ENCODE assay signal across 1 fruit fly cellular context in genomic region chrX:12222890-12223345, dm6.
A peak's percentile ranks its signal among the peaks of the same experiment; 100 is the strongest.
TF ChIP-seq lines count a peak whose summit lies in the region.

No protein-coding gene starts in this region.

TF ChIP-seq in whole organism, embryonic, 481 proteins besides CTCF, POLR2A, EP300 and RAD21 (continued from another document and continues in another):
- TF ChIP-seq Nf-YC (tag; optimal IDR thresholded peaks at IDR 0.05; lab: Kevin White, UChicago) (peak; percentile 23), Gsc (GFP tag; IDR thresholded peaks at IDR 0.05; lab: Robert Waterston, UW) (no peak), dm (GFP tag; optimal IDR thresholded peaks at IDR 0.05; lab: Kevin White, UChicago) (no peak), repo (GFP tag; optimal IDR thresholded peaks at IDR 0.05; lab: Kevin White, UChicago) (no peak), Lim3 (GFP tag; IDR thresholded peaks at IDR 0.05; lab: Robert Waterston, UW) (0 out of 2 replicates have a peak, but pooled peaks have one; percentile 31), CG2116 (GFP tag; optimal IDR thresholded peaks at IDR 0.05; lab: Kevin White, UChicago) (peak; percentile 17), HLH54F (GFP tag; optimal IDR thresholded peaks at IDR 0.05; lab: Kevin White, UChicago) (no peak), ab (GFP tag; optimal IDR thresholded peaks at IDR 0.05; lab: Kevin White, UChicago) (no peak), CG34224 (GFP tag; IDR thresholded peaks at IDR 0.05; lab: Robert Waterston, UW; ENCODE audit: partially characterized antibody) (no peak), Dp (GFP tag; optimal IDR thresholded peaks at IDR 0.05; lab: Kevin White, UChicago) (no peak), CG12391 (tag; optimal IDR thresholded peaks at IDR 0.05; lab: Kevin White, UChicago) (peak; percentile 82), nerfin-1 (tag; optimal IDR thresholded peaks at IDR 0.05; lab: Kevin White, UChicago) (peak; percentile 51), Kr (GFP tag; optimal IDR thresholded peaks at IDR 0.05; lab: Kevin White, UChicago) (peak; percentile 24), Hr51 (GFP tag; optimal IDR thresholded peaks at IDR 0.05; lab: Kevin White, UChicago) (peak in 1 of 2 experiments; percentile 77), exex (tag; optimal IDR thresholded peaks at IDR 0.05; lab: Kevin White, UChicago) (no peak), CG1832 (GFP tag; optimal IDR thresholded peaks at IDR 0.05; lab: Kevin White, UChicago) (no peak), CG31365 (tag; optimal IDR thresholded peaks at IDR 0.05; lab: Kevin White, UChicago) (no peak), sens-2 (GFP tag; IDR thresholded peaks at IDR 0.05; lab: Robert Waterston, UW) (0 out of 2 replicates have a peak, but pooled peaks have one; percentile 36), slbo (GFP tag; IDR thresholded peaks at IDR 0.05; lab: Robert Waterston, UW) (peak; percentile 49), Ptx1 (GFP tag; IDR thresholded peaks at IDR 0.05; lab: Robert Waterston, UW) (peak; percentile 80), CG11560 (tag; IDR thresholded peaks at IDR 0.05; lab: Robert Waterston, UW) (no peak), CG2202 (tag; optimal IDR thresholded peaks at IDR 0.05; lab: Kevin White, UChicago) (peak; percentile 58), CG14710 (tag; optimal IDR thresholded peaks at IDR 0.05; lab: Kevin White, UChicago) (peak; percentile 76), ATbp (GFP tag; optimal IDR thresholded peaks at IDR 0.05; lab: Kevin White, UChicago) (peak; percentile 70), Sry-δ (GFP tag; optimal IDR thresholded peaks at IDR 0.05; lab: Kevin White, UChicago) (no peak), chinmo (GFP tag; IDR thresholded peaks at IDR 0.05; lab: Robert Waterston, UW; ENCODE audit: partially characterized antibody) (0 out of 4 replicates have a peak, but pooled peaks have one; percentile 58), Dek (tag; optimal IDR thresholded peaks at IDR 0.05; lab: Kevin White, UChicago) (peak; percentile 12), CG17385 (GFP tag; optimal IDR thresholded peaks at IDR 0.05; lab: Kevin White, UChicago) (peak; percentile 62), hth (optimal IDR thresholded peaks at IDR 0.05; lab: Kevin White, UChicago) (no peak), H2.0 (GFP tag; IDR thresholded peaks at IDR 0.05; lab: Robert Waterston, UW) (peak; percentile 64), Ets97D (GFP tag; optimal IDR thresholded peaks at IDR 0.05; lab: Kevin White, UChicago) (no peak), B-H2 (GFP tag; optimal IDR thresholded peaks at IDR 0.05; lab: Kevin White, UChicago) (no peak), CG14441 (GFP tag; IDR thresholded peaks at IDR 0.05; lab: Robert Waterston, UW) (peak; percentile 60), fu2 (GFP tag; optimal IDR thresholded peaks at IDR 0.05; lab: Kevin White, UChicago) (no peak), gt (GFP tag; IDR thresholded peaks at IDR 0.05; lab: Robert Waterston, UW) (no peak), Eip74EF (GFP tag; optimal IDR thresholded peaks at IDR 0.05; lab: Kevin White, UChicago) (peak in 1 of 2 experiments; percentile 65), da (GFP tag; optimal IDR thresholded peaks at IDR 0.05; lab: Kevin White, UChicago) (no peak), CG3995 (GFP tag; optimal IDR thresholded peaks at IDR 0.05; lab: Kevin White, UChicago) (no peak), ac (GFP tag; optimal IDR thresholded peaks at IDR 0.05; lab: Kevin White, UChicago) (peak; percentile 2), chn (GFP tag; optimal IDR thresholded peaks at IDR 0.05; lab: Kevin White, UChicago) (no peak), CG15479 (GFP tag; optimal IDR thresholded peaks at IDR 0.05; lab: Kevin White, UChicago) (no peak), lmd (GFP tag; IDR thresholded peaks at IDR 0.05; lab: Robert Waterston, UW) (peak; percentile 59), insv (GFP tag; optimal IDR thresholded peaks at IDR 0.05; lab: Kevin White, UChicago) (no peak), ERR (GFP tag; optimal IDR thresholded peaks at IDR 0.05; lab: Kevin White, UChicago) (no peak), Nf-YA (GFP tag; IDR thresholded peaks at IDR 0.05; lab: Robert Waterston, UW) (no peak), CG7928 (GFP tag; optimal IDR thresholded peaks at IDR 0.05; lab: Kevin White, UChicago) (no peak), usp (GFP tag; optimal IDR thresholded peaks at IDR 0.05; lab: Kevin White, UChicago) (no peak), CG2199 (GFP tag; IDR thresholded peaks at IDR 0.05; lab: Robert Waterston, UW) (peak; percentile 90), yki (optimal IDR thresholded peaks at IDR 0.05; lab: Kevin White, UChicago) (no peak), HLH4C (GFP tag; IDR thresholded peaks at IDR 0.05; lab: Robert Waterston, UW; ENCODE audit: partially characterized antibody) (no peak), maf-S (GFP tag; optimal IDR thresholded peaks at IDR 0.05; lab: Kevin White, UChicago) (no peak), CG12769 (tag; optimal IDR thresholded peaks at IDR 0.05; lab: Kevin White, UChicago) (peak; percentile 25), dpn (GFP tag; optimal IDR thresholded peaks at IDR 0.05; lab: Kevin White, UChicago) (peak in 1 of 2 experiments; percentile 49), ems (GFP tag; optimal IDR thresholded peaks at IDR 0.05; lab: Kevin White, UChicago) (peak; percentile 7), CG8281 (tag; optimal IDR thresholded peaks at IDR 0.05; lab: Kevin White, UChicago) (peak; percentile 46), CG32532 (GFP tag; IDR thresholded peaks at IDR 0.05; lab: Robert Waterston, UW) (no peak; the same call in 1 of the 2 replicates), CG7556 (GFP tag; optimal IDR thresholded peaks at IDR 0.05; lab: Kevin White, UChicago) (peak; percentile 74), sc (optimal IDR thresholded peaks at IDR 0.05; lab: Kevin White, UChicago) (no peak), sc (GFP tag; optimal IDR thresholded peaks at IDR 0.05; lab: Kevin White, UChicago) (peak; percentile 58), CG13624 (GFP tag; optimal IDR thresholded peaks at IDR 0.05; lab: Kevin White, UChicago) (no peak), Blimp-1 (GFP tag; optimal IDR thresholded peaks at IDR 0.05; lab: Kevin White, UChicago) (peak; percentile 87), CG1792 (GFP tag; optimal IDR thresholded peaks at IDR 0.05; lab: Kevin White, UChicago) (no peak), stc (GFP tag; IDR thresholded peaks at IDR 0.05; lab: Robert Waterston, UW) (peak; percentile 69), gce (GFP tag; IDR thresholded peaks at IDR 0.05; lab: Robert Waterston, UW) (peak; percentile 61; the same call in 1 of the 3 replicates), chif (GFP tag; optimal IDR thresholded peaks at IDR 0.05; lab: Kevin White, UChicago) (no peak), hbn (GFP tag; IDR thresholded peaks at IDR 0.05; lab: Robert Waterston, UW; ENCODE audit: partially characterized antibody) (no peak), cg (GFP tag; optimal IDR thresholded peaks at IDR 0.05; lab: Kevin White, UChicago) (peak; percentile 68), tup (GFP tag; optimal IDR thresholded peaks at IDR 0.05; lab: Kevin White, UChicago) (no peak), ash1 (GFP tag; optimal IDR thresholded peaks at IDR 0.05; lab: Kevin White, UChicago) (no peak), hkb (optimal IDR thresholded peaks at IDR 0.05; lab: Kevin White, UChicago) (no peak), hkb (GFP tag; IDR thresholded peaks at IDR 0.05; lab: Robert Waterston, UW) (peak; percentile 86), gfzf (GFP tag; optimal IDR thresholded peaks at IDR 0.05; lab: Kevin White, UChicago) (no peak), Xbp1 (GFP tag; optimal IDR thresholded peaks at IDR 0.05; lab: Kevin White, UChicago) (peak; percentile 68), CG30020 (tag; optimal IDR thresholded peaks at IDR 0.05; lab: Kevin White, UChicago) (peak; percentile 25), Camta (GFP tag; optimal IDR thresholded peaks at IDR 0.05; lab: Kevin White, UChicago) (no peak), crp (GFP tag; optimal IDR thresholded peaks at IDR 0.05; lab: Kevin White, UChicago) (no peak), gsb (GFP tag; IDR thresholded peaks at IDR 0.05; lab: Robert Waterston, UW) (no peak), ind (GFP tag; optimal IDR thresholded peaks at IDR 0.05; lab: Kevin White, UChicago) (peak; percentile 45), gem (tag; optimal IDR thresholded peaks at IDR 0.05; lab: Kevin White, UChicago) (peak; percentile 88), tx (GFP tag; optimal IDR thresholded peaks at IDR 0.05; lab: Kevin White, UChicago) (no peak), ken (GFP tag; IDR thresholded peaks at IDR 0.05; lab: Robert Waterston, UW) (peak; percentile 60; the same call in 1 of the 3 replicates), sens (GFP tag; lab: Kevin White, UChicago) (peak; percentile 81), CG7963 (GFP tag; IDR thresholded peaks at IDR 0.05; lab: Robert Waterston, UW; ENCODE audit: partially characterized antibody) (no peak), prd (optimal IDR thresholded peaks at IDR 0.05; lab: Kevin White, UChicago) (no peak), prd (GFP tag; IDR thresholded peaks at IDR 0.05; lab: Robert Waterston, UW) (peak; percentile 77), CG12071 (GFP tag; optimal IDR thresholded peaks at IDR 0.05; lab: Kevin White, UChicago) (no peak), CG9876 (GFP tag; optimal IDR thresholded peaks at IDR 0.05; lab: Kevin White, UChicago) (no peak), bbx (GFP tag; IDR thresholded peaks at IDR 0.05; lab: Robert Waterston, UW; ENCODE audit: partially characterized antibody) (no peak), CG16815 (GFP tag; optimal IDR thresholded peaks at IDR 0.05; lab: Kevin White, UChicago) (peak; percentile 23), cas (GFP tag; IDR thresholded peaks at IDR 0.05; lab: Robert Waterston, UW) (no peak), CG10543 (GFP tag; optimal IDR thresholded peaks at IDR 0.05; lab: Kevin White, UChicago) (no peak), MESR4 (GFP tag; optimal IDR thresholded peaks at IDR 0.05; lab: Kevin White, UChicago) (no peak), CG10209 (GFP tag; optimal IDR thresholded peaks at IDR 0.05; lab: Kevin White, UChicago) (peak; percentile 71), danr (GFP tag; IDR thresholded peaks at IDR 0.05; lab: Robert Waterston, UW) (0 out of 2 replicates have a peak, but pooled peaks have one; percentile 48), HmgD (GFP tag; optimal IDR thresholded peaks at IDR 0.05; lab: Kevin White, UChicago) (no peak), tio (GFP tag; optimal IDR thresholded peaks at IDR 0.05; lab: Kevin White, UChicago) (peak; percentile 27), CG18619 (GFP tag; optimal IDR thresholded peaks at IDR 0.05; lab: Kevin White, UChicago) (peak; percentile 12), CG5180 (GFP tag; optimal IDR thresholded peaks at IDR 0.05; lab: Kevin White, UChicago) (peak; percentile 39), CG4730 (GFP tag; IDR thresholded peaks at IDR 0.05; lab: Robert Waterston, UW) (peak; percentile 48), fd96Cb (tag; optimal IDR thresholded peaks at IDR 0.05; lab: Kevin White, UChicago) (peak; percentile 79), sna (GFP tag; IDR thresholded peaks at IDR 0.05; lab: Robert Waterston, UW; ENCODE audit: partially characterized antibody) (no peak), CG32772 (GFP tag; IDR thresholded peaks at IDR 0.05; lab: Robert Waterston, UW) (peak; percentile 76), cato (GFP tag; optimal IDR thresholded peaks at IDR 0.05; lab: Kevin White, UChicago; ENCODE audit: borderline replicate concordance) (no peak), CG9932 (GFP tag; IDR thresholded peaks at IDR 0.05; lab: Robert Waterston, UW) (no peak), sqz (GFP tag; optimal IDR thresholded peaks at IDR 0.05; lab: Kevin White, UChicago) (peak; percentile 58), Xrp1 (GFP tag; IDR thresholded peaks at IDR 0.05; lab: Robert Waterston, UW) (peak; percentile 87), CG6791 (GFP tag; IDR thresholded peaks at IDR 0.05; lab: Robert Waterston, UW; ENCODE audit: partially characterized antibody) (no peak), CG32767 (GFP tag; IDR thresholded peaks at IDR 0.05; lab: Robert Waterston, UW) (peak; percentile 62; the same call in 1 of the 2 replicates), Sry-β (GFP tag; optimal IDR thresholded peaks at IDR 0.05; lab: Kevin White, UChicago) (peak; percentile 15), gcm (GFP tag; optimal IDR thresholded peaks at IDR 0.05; lab: Kevin White, UChicago) (peak; percentile 77), al (GFP tag; IDR thresholded peaks at IDR 0.05; lab: Robert Waterston, UW) (no peak), CG6813 (GFP tag; optimal IDR thresholded peaks at IDR 0.05; lab: Kevin White, UChicago) (peak; percentile 61), CG12299 (tag; optimal IDR thresholded peaks at IDR 0.05; lab: Kevin White, UChicago) (no peak), cwo (GFP tag; optimal IDR thresholded peaks at IDR 0.05; lab: Kevin White, UChicago) (peak; percentile 43), CG7372 (GFP tag; IDR thresholded peaks at IDR 0.05; lab: Robert Waterston, UW) (peak; percentile 59), NfI (GFP tag; optimal IDR thresholded peaks at IDR 0.05; lab: Kevin White, UChicago) (peak; percentile 54), mirr (GFP tag; optimal IDR thresholded peaks at IDR 0.05; lab: Kevin White, UChicago) (no peak), ftz-f1 (GFP tag; optimal IDR thresholded peaks at IDR 0.05; lab: Kevin White, UChicago) (no peak), Elba2 (GFP tag; optimal IDR thresholded peaks at IDR 0.05; lab: Kevin White, UChicago) (no peak), lilli (GFP tag; optimal IDR thresholded peaks at IDR 0.05; lab: Kevin White, UChicago) (peak; percentile 21), CG17568 (GFP tag; optimal IDR thresholded peaks at IDR 0.05; lab: Kevin White, UChicago) (no peak), CG14965 (GFP tag; optimal IDR thresholded peaks at IDR 0.05; lab: Kevin White, UChicago; ENCODE audit: borderline replicate concordance) (no peak), Mad (GFP tag; optimal IDR thresholded peaks at IDR 0.05; lab: Kevin White, UChicago) (no peak), bcd (GFP tag; optimal IDR thresholded peaks at IDR 0.05; lab: Kevin White, UChicago) (peak; percentile 58), sob (GFP tag; IDR thresholded peaks at IDR 0.05; lab: Robert Waterston, UW) (peak; percentile 62), Doc3 (GFP tag; IDR thresholded peaks at IDR 0.05; lab: Robert Waterston, UW; ENCODE audit: partially characterized antibody) (no peak), CG10462 (GFP tag; optimal IDR thresholded peaks at IDR 0.05; lab: Kevin White, UChicago) (peak; percentile 28), psq (GFP tag; optimal IDR thresholded peaks at IDR 0.05; lab: Kevin White, UChicago) (peak; percentile 30), CG8290 (GFP tag; optimal IDR thresholded peaks at IDR 0.05; lab: Kevin White, UChicago) (peak; percentile 53), CG8290 (tag; optimal IDR thresholded peaks at IDR 0.05; lab: Kevin White, UChicago) (no peak), HLH3B (GFP tag; IDR thresholded peaks at IDR 0.05; lab: Robert Waterston, UW) (peak; percentile 83), CG10979 (tag; optimal IDR thresholded peaks at IDR 0.05; lab: Kevin White, UChicago) (peak; percentile 85), Drgx (GFP tag; IDR thresholded peaks at IDR 0.05; lab: Robert Waterston, UW) (0 out of 2 replicates have a peak, but pooled peaks have one; percentile 32)
